Fruit fly (Drosophila melanogaster) whole organism: ENCODE results near the gene CG7564.

Source experiments
- CG8478 ChIP-seq: fragments of >200 bp; optimal IDR thresholded peaks from 2 replicates; lab custom pipeline; 2018; ENCODE audit warnings: inconsistent platforms
- Dll ChIP-seq: fragments of >200 bp; optimal IDR thresholded peaks from 2 replicates; lab custom pipeline; 2017
- EcR ChIP-seq, 2 experiments: fragments of >200 bp; optimal IDR thresholded peaks; 2 replicates each; lab custom pipeline; 2017; ENCODE audit warnings: missing biosample characterization in 2 of 2, missing genetic modification characterization in 2 of 2, missing genetic modification reagents in 2 of 2
- pan ChIP-seq: fragments of >200 bp; optimal IDR thresholded peaks from 2 replicates; lab custom pipeline; 2017
- psq ChIP-seq: fragments of >200 bp; optimal IDR thresholded peaks from 2 replicates; lab custom pipeline; 2017
- usp ChIP-seq: fragments of >200 bp; optimal IDR thresholded peaks from 2 replicates; lab custom pipeline; 2017; ENCODE audit warnings: missing biosample characterization, missing genetic modification characterization, mixed read lengths

Gene CG7564

dm6 chr3L:17532898-17533700 lies 19.0 kb downstream of the CG7564 start:
- TF ChIP-seq CG8478 (lab: Kevin White, UChicago) (peak; percentile 57), psq (lab: Kevin White, UChicago) (no peak), Dll (lab: Kevin White, UChicago) (no peak)

- TF ChIP-seq pan (lab: Kevin White, UChicago) (no peak), Dll (lab: Kevin White, UChicago) (no peak), usp (GFP tag; lab: Kevin White, UChicago) (no peak), psq (lab: Kevin White, UChicago) (no peak), EcR (GFP tag; optimal IDR thresholded peaks at IDR 0.05; lab: Kevin White, UChicago) (no peak), CG8478 (lab: Kevin White, UChicago) (no peak)
Measured at dm6 chr3L:17533745-17534144, 19.6 kb downstream of the CG7564 start.

dm6 chr3L:17534396-17534795 lies 20.3 kb downstream of the CG7564 start:
- TF ChIP-seq Dll (lab: Kevin White, UChicago) (no peak), usp (GFP tag; lab: Kevin White, UChicago) (no peak), psq (lab: Kevin White, UChicago) (no peak), EcR (GFP tag; optimal IDR thresholded peaks at IDR 0.05; lab: Kevin White, UChicago) (no peak), pan (lab: Kevin White, UChicago) (no peak), CG8478 (lab: Kevin White, UChicago) (no peak)

dm6 chr3L:17535768-17536167 lies 21.7 kb downstream of the CG7564 start:
- TF ChIP-seq pan (lab: Kevin White, UChicago) (no peak), psq (lab: Kevin White, UChicago) (no peak), Dll (lab: Kevin White, UChicago) (no peak), EcR (GFP tag; optimal IDR thresholded peaks at IDR 0.05; lab: Kevin White, UChicago) (no peak)

dm6 chr3L:17538250-17538649 lies 24.2 kb downstream of the CG7564 start:
- TF ChIP-seq EcR (GFP tag; optimal IDR thresholded peaks at IDR 0.05; lab: Kevin White, UChicago) (no peak), usp (GFP tag; lab: Kevin White, UChicago) (no peak)

dm6 chr3L:17538907-17539306 lies 24.8 kb downstream of the CG7564 start:
- TF ChIP-seq usp (GFP tag; lab: Kevin White, UChicago) (no peak), CG8478 (lab: Kevin White, UChicago) (no peak), Dll (lab: Kevin White, UChicago) (no peak), EcR (GFP tag; optimal IDR thresholded peaks at IDR 0.05; lab: Kevin White, UChicago) (no peak), psq (lab: Kevin White, UChicago) (no peak), pan (lab: Kevin White, UChicago) (no peak)

dm6 chr3L:17540004-17540403 lies 25.9 kb downstream of the CG7564 start:
- TF ChIP-seq usp (GFP tag; lab: Kevin White, UChicago) (no peak), psq (lab: Kevin White, UChicago) (no peak), EcR (GFP tag; optimal IDR thresholded peaks at IDR 0.05; lab: Kevin White, UChicago) (no peak), pan (lab: Kevin White, UChicago) (no peak), CG8478 (lab: Kevin White, UChicago) (no peak), Dll (lab: Kevin White, UChicago) (no peak)

dm6 chr3L:17549049-17549876 lies 35.2 kb downstream of the CG7564 start, which contains the start of the genes Jon74E and CG7542:
Gene Jon74E, minus strand, starts transcription at chr3L:17549127.
Gene CG7542, plus strand, starts transcription at chr3L:17549826.
- TF ChIP-seq pan (lab: Kevin White, UChicago) (no peak), usp (GFP tag; lab: Kevin White, UChicago) (no peak), EcR (GFP tag; optimal IDR thresholded peaks at IDR 0.05; lab: Kevin White, UChicago) (no peak), psq (lab: Kevin White, UChicago) (no peak), Dll (lab: Kevin White, UChicago) (no peak), CG8478 (lab: Kevin White, UChicago) (no peak)

dm6 chr3L:17555794-17556193 lies 41.7 kb downstream of the CG7564 start:
- TF ChIP-seq usp (GFP tag; lab: Kevin White, UChicago) (no peak), psq (lab: Kevin White, UChicago) (no peak), Dll (lab: Kevin White, UChicago) (no peak), EcR (GFP tag; optimal IDR thresholded peaks at IDR 0.05; lab: Kevin White, UChicago) (no peak), CG8478 (lab: Kevin White, UChicago) (no peak), pan (lab: Kevin White, UChicago) (no peak)

dm6 chr3L:17557215-17557904 lies 43.3 kb downstream of the CG7564 start, which contains the start of gene CycT:
Gene CycT, minus strand, starts transcription at chr3L:17557788.
- peak; percentile 15 for TF ChIP-seq CG8478 (lab: Kevin White, UChicago)
- TF ChIP-seq pan (lab: Kevin White, UChicago), result no peak

- TF ChIP-seq Dll (lab: Kevin White, UChicago) (no peak), psq (lab: Kevin White, UChicago) (no peak), pan (lab: Kevin White, UChicago) (no peak), usp (GFP tag; lab: Kevin White, UChicago) (no peak), EcR (GFP tag; optimal IDR thresholded peaks at IDR 0.05; lab: Kevin White, UChicago) (no peak), CG8478 (lab: Kevin White, UChicago) (no peak)
Measured at dm6 chr3L:17562263-17562662, 48.2 kb downstream of the CG7564 start.
